Worm (Caenorhabditis elegans) whole organism, L3 larva: Measurements from ENCODE around the gene try-5.
A peak's percentile ranks its signal among the peaks of the same experiment; 100 is the strongest.

ENCODE experiments used
- elt-2 ChIP-seq: sonication (generic microtip); optimal IDR thresholded peaks from 2 replicates; lab custom pipeline; 2016; ENCODE audit warnings: missing genetic modification reagents, mild to moderate bottlenecking, missing genetic modification characterization, missing compliant biosample characterization
- pha-4 ChIP-seq: fragments of 150-350 bp; optimal IDR thresholded peaks from 2 replicates; lab custom pipeline; 2014; ENCODE audit warnings: missing biosample characterization, missing genetic modification reagents, missing genetic modification characterization

DNA sequence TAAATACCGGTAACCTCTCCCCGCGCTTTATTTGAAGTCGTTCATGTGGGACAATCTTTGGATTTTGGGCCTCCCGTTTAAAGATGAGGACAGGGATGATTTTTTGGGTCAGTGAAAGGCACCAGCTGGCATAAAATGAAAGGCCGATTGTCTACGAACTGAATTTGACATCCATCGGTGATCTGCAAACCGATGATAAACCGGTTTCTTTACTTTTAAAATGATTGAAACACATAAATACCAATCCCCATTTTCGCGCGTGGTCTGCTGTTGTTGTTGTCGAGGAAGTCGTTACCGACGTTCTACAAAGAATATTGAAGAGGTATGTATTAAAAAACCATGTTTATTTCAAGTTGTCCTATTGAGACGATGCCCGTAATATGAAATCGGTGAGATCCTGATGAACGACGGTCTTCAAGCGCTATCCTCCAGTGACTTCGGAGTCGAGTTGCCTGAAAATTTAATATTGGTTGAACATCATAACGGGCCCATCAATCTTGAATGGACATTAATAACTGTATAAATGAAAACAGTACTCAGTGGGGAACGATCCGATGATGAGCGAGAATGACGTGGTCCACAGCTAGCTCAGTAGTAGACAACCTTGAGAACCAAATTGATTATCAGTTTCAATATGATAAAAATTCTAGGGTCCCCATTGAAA lies 3.7 kb upstream of the try-5 start:
- TF ChIP-seq elt-2 (tag; lab: Kevin White, UChicago) (no peak), pha-4 (tag; lab: Kevin White, UChicago) (peak; percentile 17)
